Fruit fly (Drosophila melanogaster): ENCODE results near the gene VhaM9.7-a.

Gene VhaM9.7-a

DNA sequence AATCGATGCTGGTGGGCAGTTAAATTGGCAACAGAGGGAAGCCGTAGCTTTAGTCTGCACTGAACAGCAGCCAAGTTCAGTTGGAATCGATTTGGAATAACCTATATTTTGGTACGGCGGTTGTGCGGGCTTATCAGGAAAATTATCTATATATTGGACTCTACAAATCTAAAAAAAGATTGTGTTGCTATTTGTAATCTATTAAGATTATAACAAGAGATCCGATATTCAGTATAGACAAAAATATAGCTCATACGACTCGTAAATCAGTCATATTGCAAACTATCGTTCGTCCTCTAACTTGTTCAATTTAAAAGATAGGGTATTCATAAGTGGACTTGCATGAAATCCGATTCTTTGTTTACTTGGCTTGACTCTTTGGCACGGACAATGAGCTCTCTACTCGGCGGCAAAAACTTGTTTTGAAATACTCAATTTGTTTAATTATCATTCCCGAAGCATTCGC lies 26.1 kb downstream of the VhaM9.7-a start, which contains the start of gene Hexo1 (continued):
- TF ChIP-seq bigmax (GFP tag; optimal IDR thresholded peaks at IDR 0.05) (no peak), slp2 (GFP tag; optimal IDR thresholded peaks at IDR 0.05) (no peak), Fer3 (tag; optimal IDR thresholded peaks at IDR 0.05) (peak; percentile 25), trem (tag; optimal IDR thresholded peaks at IDR 0.05) (no peak), CG7786 (GFP tag; optimal IDR thresholded peaks at IDR 0.05) (no peak), Meics (GFP tag; optimal IDR thresholded peaks at IDR 0.05) (peak; percentile 44), sens (GFP tag) (peak; percentile 21), CG14014 (GFP tag; IDR thresholded peaks at IDR 0.05) (0 out of 2 replicates have a peak, but pooled peaks have one; percentile 16), CG42726 (GFP tag; IDR thresholded peaks at IDR 0.05; ENCODE audit: partially characterized antibody) (no peak), tap (tag; optimal IDR thresholded peaks at IDR 0.05) (no peak), CG17361 (GFP tag; IDR thresholded peaks at IDR 0.05) (peak; percentile 30; the same call in 1 of the 3 replicates), CG13296 (GFP tag; optimal IDR thresholded peaks at IDR 0.05) (peak; percentile 54), pnt (GFP tag; optimal IDR thresholded peaks at IDR 0.05) (no peak), wdn (GFP tag; IDR thresholded peaks at IDR 0.05) (0 out of 2 replicates have a peak, but pooled peaks have one; percentile 33), CG10267 (tag; optimal IDR thresholded peaks at IDR 0.05) (peak; percentile 8), Xbp1 (GFP tag; optimal IDR thresholded peaks at IDR 0.05) (peak; percentile 1), pan (optimal IDR thresholded peaks at IDR 0.05) (no peak), pan (GFP tag; optimal IDR thresholded peaks at IDR 0.05 in 1 of 2, IDR thresholded peaks at IDR 0.05 in 1 of 2) (peak in 1 of 2 experiments; percentile 36), Ets97D (GFP tag; optimal IDR thresholded peaks at IDR 0.05) (no peak), ATbp (GFP tag; optimal IDR thresholded peaks at IDR 0.05) (peak; percentile 40), grn (GFP tag; optimal IDR thresholded peaks at IDR 0.05) (peak; percentile 70), Blimp-1 (GFP tag; optimal IDR thresholded peaks at IDR 0.05) (peak; percentile 11), CG32532 (GFP tag; IDR thresholded peaks at IDR 0.05) (peak; percentile 51; the same call in 1 of the 2 replicates), Hmr (GFP tag; optimal IDR thresholded peaks at IDR 0.05) (peak; percentile 37), CG7556 (GFP tag; optimal IDR thresholded peaks at IDR 0.05) (peak; percentile 29), CG10979 (tag; optimal IDR thresholded peaks at IDR 0.05) (peak; percentile 21), CG12104 (GFP tag; optimal IDR thresholded peaks at IDR 0.05) (no peak), CG8924 (tag; optimal IDR thresholded peaks at IDR 0.05) (peak; percentile 25)

DNA sequence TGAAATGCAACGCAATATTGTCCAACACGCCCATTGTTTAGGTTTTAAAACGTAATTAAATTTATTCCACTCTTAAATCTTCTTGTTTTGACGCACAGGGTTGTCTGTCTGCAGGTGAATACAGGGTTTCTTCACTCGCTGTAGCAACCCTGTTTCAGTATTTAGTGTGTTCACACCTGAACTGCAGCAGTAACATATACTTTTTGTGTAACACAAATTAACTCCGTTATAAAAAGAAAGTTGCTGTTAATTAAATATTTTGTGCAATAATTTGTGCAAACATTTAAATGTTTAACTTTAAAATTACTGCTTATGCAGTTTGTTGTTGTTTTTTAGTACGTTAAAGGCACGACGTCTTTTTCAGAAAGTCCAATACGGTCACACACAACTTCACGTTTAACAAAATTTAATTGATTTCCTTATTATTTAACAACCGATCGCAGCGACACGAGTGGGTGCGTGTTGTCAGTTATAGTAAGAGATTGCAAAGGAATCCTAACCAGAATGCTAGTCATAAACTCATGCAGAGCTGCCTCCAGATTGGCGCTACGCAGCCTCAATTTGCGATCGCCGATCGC lies 29.7 kb downstream of the VhaM9.7-a start, which contains the start of the genes CG15012 and Fdx2:
Gene CG15012 (minus strand): TSS at position 127 of the 578 bp plus-strand sequence.
Gene Fdx2 (plus strand): TSS at position 363 of the 578 bp plus-strand sequence.
- no peak for TF ChIP-seq grn (GFP tag; optimal IDR thresholded peaks at IDR 0.05)
- TF ChIP-seq CG4360 (GFP tag; IDR thresholded peaks at IDR 0.05) = peak; percentile 32; the same call in 1 of the 2 replicates
- TF ChIP-seq CG9817 (tag; optimal IDR thresholded peaks at IDR 0.05) = no peak
- peak; percentile 62 for TF ChIP-seq CG2712 (tag; optimal IDR thresholded peaks at IDR 0.05)
- TF ChIP-seq CG4328 (GFP tag; optimal IDR thresholded peaks at IDR 0.05) = no peak
- peak; percentile 19 for TF ChIP-seq Nf-YC (tag; optimal IDR thresholded peaks at IDR 0.05)
- no peak for TF ChIP-seq sna (GFP tag; IDR thresholded peaks at IDR 0.05; ENCODE audit: partially characterized antibody)
- TF ChIP-seq zfh1 (GFP tag; IDR thresholded peaks at IDR 0.05) = peak; percentile 27; the same call in 1 of the 3 replicates
- TF ChIP-seq NC2β (GFP tag; optimal IDR thresholded peaks at IDR 0.05) = peak; percentile 23
- TF ChIP-seq CG30403 (GFP tag; optimal IDR thresholded peaks at IDR 0.05) = no peak
- TF ChIP-seq Med (GFP tag) = peak; percentile 88
- peak; percentile 7 for TF ChIP-seq p53 (GFP tag; optimal IDR thresholded peaks at IDR 0.05)
- TF ChIP-seq pum (GFP tag; optimal IDR thresholded peaks at IDR 0.05) = peak; percentile 11
- TF ChIP-seq CG4617 (GFP tag; optimal IDR thresholded peaks at IDR 0.05; ENCODE audit: borderline replicate concordance) = peak; percentile 96
- no peak for TF ChIP-seq fru (optimal IDR thresholded peaks at IDR 0.05)
- no peak for TF ChIP-seq toy (GFP tag; IDR thresholded peaks at IDR 0.05)
- TF ChIP-seq CG12299 (tag; optimal IDR thresholded peaks at IDR 0.05) = peak; percentile 15
- TF ChIP-seq CG3995 (GFP tag; optimal IDR thresholded peaks at IDR 0.05) = peak; percentile 44
- TF ChIP-seq twi (tag; optimal IDR thresholded peaks at IDR 0.05) = peak; percentile 7
- peak; percentile 32 for TF ChIP-seq CG9609 (GFP tag; optimal IDR thresholded peaks at IDR 0.05)
- TF ChIP-seq sug (tag; optimal IDR thresholded peaks at IDR 0.05) = peak; percentile 27
- TF ChIP-seq CG4820 (GFP tag; optimal IDR thresholded peaks at IDR 0.05) = no peak
- TF ChIP-seq nmo (GFP tag; optimal IDR thresholded peaks at IDR 0.05) = peak; percentile 71
- no peak for TF ChIP-seq sisA (GFP tag; IDR thresholded peaks at IDR 0.05)
